Fruit fly (Drosophila melanogaster): Measurements from ENCODE around the gene Idgf2.

Idgf2 gene

dm6 chr2L:16492617-16493203 lies 45.6 kb downstream of the Idgf2 start (continued):
- peak; percentile 94 for TF ChIP-seq sens (GFP tag)
- TF ChIP-seq CG12236 (GFP tag; optimal IDR thresholded peaks at IDR 0.05): peak; percentile 26
- TF ChIP-seq Jarid2 (GFP tag; optimal IDR thresholded peaks at IDR 0.05): peak; percentile 46
- no peak for TF ChIP-seq CkIIα-i1 (GFP tag; IDR thresholded peaks at IDR 0.05)
- no peak for TF ChIP-seq CG1647 (GFP tag; optimal IDR thresholded peaks at IDR 0.05)
- peak; percentile 66 for TF ChIP-seq CG16863 (GFP tag; optimal IDR thresholded peaks at IDR 0.05)
- peak; percentile 21; the same call in 1 of the 2 replicates for TF ChIP-seq al (GFP tag; IDR thresholded peaks at IDR 0.05)
- TF ChIP-seq dimm (GFP tag; IDR thresholded peaks at IDR 0.05): no peak
- peak; percentile 48 for TF ChIP-seq TFAM (GFP tag; optimal IDR thresholded peaks at IDR 0.05)
- TF ChIP-seq org-1 (GFP tag; optimal IDR thresholded peaks at IDR 0.05): peak; percentile 67
- peak; percentile 21 for TF ChIP-seq abd-A (tag; optimal IDR thresholded peaks at IDR 0.05)
- peak; percentile 86 for TF ChIP-seq Xrp1 (GFP tag; IDR thresholded peaks at IDR 0.05)
- no peak for TF ChIP-seq h (optimal IDR thresholded peaks at IDR 0.05)
- no peak for TF ChIP-seq cas (GFP tag; IDR thresholded peaks at IDR 0.05)
- TF ChIP-seq CG4282 (GFP tag; optimal IDR thresholded peaks at IDR 0.05): no peak
- peak; percentile 87 for TF ChIP-seq Sox102F (GFP tag; optimal IDR thresholded peaks at IDR 0.05)
- peak; percentile 69 for TF ChIP-seq Optix (GFP tag; IDR thresholded peaks at IDR 0.05)
- TF ChIP-seq CG10267 (tag; optimal IDR thresholded peaks at IDR 0.05): peak; percentile 77
- peak; percentile 21 for TF ChIP-seq pnt (GFP tag; optimal IDR thresholded peaks at IDR 0.05)
- peak; percentile 81 for TF ChIP-seq Rfx (GFP tag; IDR thresholded peaks at IDR 0.05)
- peak; percentile 66 for TF ChIP-seq slbo (GFP tag; IDR thresholded peaks at IDR 0.05)
- TF ChIP-seq pho (GFP tag; optimal IDR thresholded peaks at IDR 0.05): no peak
- TF ChIP-seq Lpt (GFP tag; optimal IDR thresholded peaks at IDR 0.05): no peak
- TF ChIP-seq tx (GFP tag; optimal IDR thresholded peaks at IDR 0.05): peak; percentile 49
- TF ChIP-seq shn (GFP tag; optimal IDR thresholded peaks at IDR 0.05): peak; percentile 56
- TF ChIP-seq CG11456 (GFP tag; IDR thresholded peaks at IDR 0.05): peak; percentile 62; the same call in 1 of the 3 replicates
- peak; percentile 51; the same call in 2 of the 3 replicates for TF ChIP-seq croc (GFP tag; conservative IDR thresholded peaks at IDR 0.05)
- TF ChIP-seq sob (GFP tag; IDR thresholded peaks at IDR 0.05): peak; percentile 77
- TF ChIP-seq nerfin-1 (tag; optimal IDR thresholded peaks at IDR 0.05): peak; percentile 67
- no peak for TF ChIP-seq cad (GFP tag; optimal IDR thresholded peaks at IDR 0.05)
- peak; percentile 53; the same call in 1 of the 2 replicates for TF ChIP-seq H2.0 (GFP tag; IDR thresholded peaks at IDR 0.05)
- TF ChIP-seq NC2α (GFP tag; optimal IDR thresholded peaks at IDR 0.05): peak; percentile 49
- TF ChIP-seq CG12942 (GFP tag; optimal IDR thresholded peaks at IDR 0.05): peak; percentile 57
- no peak for TF ChIP-seq CG34224 (GFP tag; IDR thresholded peaks at IDR 0.05; ENCODE audit: partially characterized antibody)
- peak; percentile 88 for TF ChIP-seq CG7839 (tag; optimal IDR thresholded peaks at IDR 0.05)
- peak; percentile 8 for TF ChIP-seq dm (GFP tag; optimal IDR thresholded peaks at IDR 0.05)
- TF ChIP-seq bab2 (GFP tag; optimal IDR thresholded peaks at IDR 0.05): peak; percentile 68
- peak; percentile 83 for TF ChIP-seq CG11504 (tag; optimal IDR thresholded peaks at IDR 0.05)
- peak; percentile 57; the same call in 1 of the 3 replicates for TF ChIP-seq H15 (GFP tag; IDR thresholded peaks at IDR 0.05)
- peak; percentile 39 for TF ChIP-seq CG8359 (GFP tag; optimal IDR thresholded peaks at IDR 0.05; ENCODE audit: borderline replicate concordance)
- no peak for TF ChIP-seq Sin3A (optimal IDR thresholded peaks at IDR 0.05)
- TF ChIP-seq wdn (GFP tag; IDR thresholded peaks at IDR 0.05): peak; percentile 60
- TF ChIP-seq CG2202 (tag; optimal IDR thresholded peaks at IDR 0.05): peak; percentile 71
- TF ChIP-seq HmgZ (tag; optimal IDR thresholded peaks at IDR 0.05): peak; percentile 58
- peak; percentile 78 for TF ChIP-seq tap (tag; optimal IDR thresholded peaks at IDR 0.05)

All from whole organism, embryonic.